Fruit fly (Drosophila melanogaster): ENCODE data around the gene CG14312.

Gene CG14312

dm6 chr3R:18298298-18298899, 15.1 kb upstream of the CG14312 start (continued):
- TF ChIP-seq Max (GFP tag; optimal IDR thresholded peaks at IDR 0.05) (no peak), gfzf (GFP tag; optimal IDR thresholded peaks at IDR 0.05) (no peak), MESR4 (GFP tag; optimal IDR thresholded peaks at IDR 0.05) (peak; percentile 67), HmgZ (tag; optimal IDR thresholded peaks at IDR 0.05) (peak; percentile 41), Nf-YA (GFP tag; IDR thresholded peaks at IDR 0.05) (no peak), CG7556 (GFP tag; optimal IDR thresholded peaks at IDR 0.05) (no peak), CG2202 (tag; optimal IDR thresholded peaks at IDR 0.05) (no peak), CG1602 (GFP tag; optimal IDR thresholded peaks at IDR 0.05) (no peak), CoRest (tag; optimal IDR thresholded peaks at IDR 0.05) (peak; percentile 6), maf-S (GFP tag; optimal IDR thresholded peaks at IDR 0.05) (no peak), jing (GFP tag; optimal IDR thresholded peaks at IDR 0.05) (no peak), HLH54F (GFP tag; optimal IDR thresholded peaks at IDR 0.05) (peak; percentile 11), Ptx1 (GFP tag; IDR thresholded peaks at IDR 0.05) (0 out of 2 replicates have a peak, but pooled peaks have one; percentile 23), CG2889 (GFP tag; IDR thresholded peaks at IDR 0.05) (0 out of 3 replicates have a peak, but pooled peaks have one; percentile 26), C15 (GFP tag; IDR thresholded peaks at IDR 0.05) (no peak), YL-1 (GFP tag; optimal IDR thresholded peaks at IDR 0.05) (no peak), CG15479 (GFP tag; optimal IDR thresholded peaks at IDR 0.05) (peak; percentile 53), row (GFP tag; IDR thresholded peaks at IDR 0.05) (no peak), CG12391 (tag; optimal IDR thresholded peaks at IDR 0.05) (no peak), Side (GFP tag; optimal IDR thresholded peaks at IDR 0.05) (peak; percentile 35), org-1 (GFP tag; optimal IDR thresholded peaks at IDR 0.05) (no peak), CG10147 (GFP tag; optimal IDR thresholded peaks at IDR 0.05) (no peak), NFAT (GFP tag; IDR thresholded peaks at IDR 0.05) (no peak), ham (GFP tag; IDR thresholded peaks at IDR 0.05) (no peak), dpn (GFP tag; optimal IDR thresholded peaks at IDR 0.05) (no peak), CG16779 (GFP tag; IDR thresholded peaks at IDR 0.05) (no peak), MBD-R2 (GFP tag; IDR thresholded peaks at IDR 0.05) (no peak; the same call in 1 of the 2 replicates), CG1647 (GFP tag; optimal IDR thresholded peaks at IDR 0.05) (peak; percentile 39), Sry-β (GFP tag; optimal IDR thresholded peaks at IDR 0.05) (no peak), MTF-1 (GFP tag; optimal IDR thresholded peaks at IDR 0.05; ENCODE audit: borderline replicate concordance) (no peak), CG13775 (GFP tag; optimal IDR thresholded peaks at IDR 0.05) (no peak), Dref (GFP tag; IDR thresholded peaks at IDR 0.05) (0 out of 2 replicates have a peak, but pooled peaks have one; percentile 20)

dm6 chr3R:18297444-18298297, 14.3 kb upstream of the CG14312 start:
- no peak for TF ChIP-seq insv (GFP tag; optimal IDR thresholded peaks at IDR 0.05)
- TF ChIP-seq Oli (tag; optimal IDR thresholded peaks at IDR 0.05): no peak
- TF ChIP-seq dmrt11E (tag; optimal IDR thresholded peaks at IDR 0.05): no peak
- no peak for TF ChIP-seq tna (GFP tag; IDR thresholded peaks at IDR 0.05; ENCODE audit: partially characterized antibody)
- TF ChIP-seq CG10462 (GFP tag; optimal IDR thresholded peaks at IDR 0.05): no peak
- no peak for TF ChIP-seq CG12155 (GFP tag; optimal IDR thresholded peaks at IDR 0.05)
- TF ChIP-seq CG17802 (tag; optimal IDR thresholded peaks at IDR 0.05): no peak
- TF ChIP-seq mld (GFP tag; IDR thresholded peaks at IDR 0.05; ENCODE audit: partially characterized antibody): no peak
- TF ChIP-seq ssp (GFP tag; IDR thresholded peaks at IDR 0.05): no peak
- TF ChIP-seq cg (GFP tag; optimal IDR thresholded peaks at IDR 0.05): no peak
- peak; percentile 25; the same call in 1 of the 3 replicates for TF ChIP-seq zfh1 (GFP tag; IDR thresholded peaks at IDR 0.05)
- no peak for TF ChIP-seq sug (tag; optimal IDR thresholded peaks at IDR 0.05)
- peak; percentile 17 for TF ChIP-seq CG14710 (tag; optimal IDR thresholded peaks at IDR 0.05)
- TF ChIP-seq jumu (GFP tag; optimal IDR thresholded peaks at IDR 0.05): peak; percentile 0
- peak; percentile 10 for TF ChIP-seq pho (GFP tag; optimal IDR thresholded peaks at IDR 0.05)
- no peak for TF ChIP-seq CG8089 (GFP tag; optimal IDR thresholded peaks at IDR 0.05)
- peak; percentile 39; the same call in 1 of the 2 replicates for TF ChIP-seq vvl (GFP tag; IDR thresholded peaks at IDR 0.05)
- no peak for TF ChIP-seq Sin3A (optimal IDR thresholded peaks at IDR 0.05)
